Worm (Caenorhabditis elegans) whole organism, L4 larva: Measurements from ENCODE around the gene mig-21.

ENCODE experiments used
- D1046.2 ChIP-seq: fragments of 200-800 bp; sonication (Bioruptor generic); IDR thresholded peaks from 2 replicates; pipeline ENCODE4 v1.3.6; 2022; ENCODE audit warnings: missing genetic modification characterization, missing compliant biosample characterization
- F10B5.3 ChIP-seq: sonication (generic microtip); optimal IDR thresholded peaks from 2 replicates; lab custom pipeline; 2016; ENCODE audit warnings: mild to moderate bottlenecking, missing genetic modification characterization, missing compliant biosample characterization
- T20F7.1 ChIP-seq: fragments of 200-800 bp; sonication (Bioruptor generic); optimal IDR thresholded peaks from 2 replicates; lab custom pipeline; 2018; ENCODE audit warnings: mild to moderate bottlenecking, missing genetic modification characterization, missing compliant biosample characterization
- Y5F2A.4 ChIP-seq: fragments of 200-800 bp; sonication (Bioruptor generic); optimal IDR thresholded peaks from 2 replicates; lab custom pipeline; 2018; ENCODE audit warnings: mild to moderate bottlenecking, missing genetic modification characterization, missing compliant biosample characterization
- aha-1 ChIP-seq: fragments of 150-350 bp; peaks from one replicate; lab custom pipeline; 2014; ENCODE audit warnings: missing biosample characterization, missing genetic modification characterization
- aly-2 ChIP-seq: sonication (generic microtip); optimal IDR thresholded peaks from 2 replicates; lab custom pipeline; 2018; ENCODE audit warnings: missing biosample characterization, missing genetic modification characterization
- ama-1 ChIP-seq: fragments of 150-350 bp; optimal IDR thresholded peaks from 2 replicates; lab custom pipeline; 2014; ENCODE audit warnings: inconsistent platforms, mixed read lengths
- attf-4 ChIP-seq: sonication (generic microtip); optimal IDR thresholded peaks from 3 replicates; lab custom pipeline; 2017; ENCODE audit warnings: missing biosample characterization, missing genetic modification characterization
- ceh-82 ChIP-seq: sonication (generic microtip); optimal IDR thresholded peaks from 2 replicates; lab custom pipeline; 2017; ENCODE audit warnings: missing biosample characterization, missing genetic modification characterization
- daf-16 ChIP-seq, 3 experiments: sonication (generic microtip); optimal IDR thresholded peaks; 2 replicates each; lab custom pipeline; 2016 to 2017; ENCODE audit warnings: missing genetic modification characterization in 3 of 3, missing genetic modification reagents in 3 of 3, mild to moderate bottlenecking in 2 of 3, missing compliant biosample characterization in 2 of 3, missing biosample characterization in 1 of 3, moderate library complexity in 1 of 3
- dmd-6 ChIP-seq: fragments of 200-800 bp; sonication (Bioruptor generic); IDR thresholded peaks from 2 replicates; pipeline ENCODE4 v1.3.6; 2022; ENCODE audit warnings: missing genetic modification reagents, missing genetic modification characterization, missing compliant biosample characterization
- dpl-1 ChIP-seq: fragments of 150-350 bp; optimal IDR thresholded peaks from 2 replicates; lab custom pipeline; 2014; ENCODE audit warnings: missing biosample characterization, missing genetic modification reagents, missing genetic modification characterization
- duxl-1 ChIP-seq: sonication (generic microtip); optimal IDR thresholded peaks from 2 replicates; lab custom pipeline; 2016; ENCODE audit warnings: mild to moderate bottlenecking, missing genetic modification characterization, moderate library complexity, missing compliant biosample characterization; ENCODE audit not compliant: poor library complexity
- egl-43 ChIP-seq: fragments of 200-800 bp; sonication (Bioruptor generic); IDR thresholded peaks from 2 replicates; pipeline ENCODE4 v1.3.6; 2022; ENCODE audit warnings: missing genetic modification reagents, missing genetic modification characterization, missing compliant biosample characterization
- hlh-11 ChIP-seq: fragments of 200-800 bp; sonication (Bioruptor generic); optimal IDR thresholded peaks from 2 replicates; lab custom pipeline; 2018; ENCODE audit warnings: mild to moderate bottlenecking, missing genetic modification characterization, missing compliant biosample characterization
- lin-38 ChIP-seq: fragments of 200-800 bp; sonication (Bioruptor generic); IDR thresholded peaks from 2 replicates; pipeline ENCODE4 v1.3.6; 2022; ENCODE audit warnings: missing genetic modification reagents, missing genetic modification characterization, missing compliant biosample characterization
- lin-39 ChIP-seq: fragments of 150-350 bp; optimal IDR thresholded peaks from 2 replicates; lab custom pipeline; 2014; ENCODE audit warnings: missing biosample characterization, missing genetic modification reagents, missing genetic modification characterization
- lsy-2 ChIP-seq, 2 experiments: fragments of 150-350 bp in 1 of 2; sonication (generic microtip) in 1 of 2; optimal IDR thresholded peaks; 2 replicates each; lab custom pipeline; 2014 to 2017; ENCODE audit warnings: missing biosample characterization in 2 of 2, missing genetic modification characterization in 2 of 2
- madf-5 ChIP-seq, 2 experiments: fragments of 200-800 bp; sonication (Bioruptor generic); IDR thresholded peaks; 2 replicates each; pipeline ENCODE4 v1.3.6; 2022; ENCODE audit warnings: missing compliant biosample characterization in 2 of 2, missing genetic modification characterization in 2 of 2
- mdl-1 ChIP-seq, 2 experiments: fragments of 150-350 bp in 1 of 2; sonication (generic microtip) in 1 of 2; optimal IDR thresholded peaks; 2 replicates each; lab custom pipeline; 2014 to 2017; ENCODE audit warnings: missing biosample characterization in 2 of 2, missing genetic modification characterization in 2 of 2
- mes-2 ChIP-seq: sonication (generic microtip); optimal IDR thresholded peaks from 2 replicates; lab custom pipeline; 2016; ENCODE audit warnings: missing genotype, mild to moderate bottlenecking, missing genetic modification characterization, missing compliant biosample characterization; ENCODE audit not compliant: poor library complexity, severe bottlenecking
- nhr-10 ChIP-seq: fragments of 150-350 bp; optimal IDR thresholded peaks from 2 replicates; lab custom pipeline; 2014; ENCODE audit warnings: missing biosample characterization, missing genetic modification characterization
- nhr-102 ChIP-seq: sonication (generic microtip); optimal IDR thresholded peaks from 2 replicates; lab custom pipeline; 2016; ENCODE audit warnings: mild to moderate bottlenecking, missing genetic modification characterization, moderate library complexity, missing compliant biosample characterization
- nhr-111 ChIP-seq: fragments of 200-800 bp; sonication (Bioruptor generic); optimal IDR thresholded peaks from 2 replicates; lab custom pipeline; 2018; ENCODE audit warnings: mild to moderate bottlenecking, missing genetic modification characterization, missing compliant biosample characterization
- nhr-237 ChIP-seq: sonication (generic microtip); optimal IDR thresholded peaks from 2 replicates; lab custom pipeline; 2017; ENCODE audit warnings: missing biosample characterization, missing genetic modification characterization
- nhr-25 ChIP-seq: sonication (generic microtip); optimal IDR thresholded peaks from 2 replicates; lab custom pipeline; 2017; ENCODE audit warnings: missing genetic modification characterization, mild to moderate bottlenecking, missing compliant biosample characterization, antibody characterized with exemption, moderate library complexity, borderline replicate concordance; ENCODE audit not compliant: insufficient read depth
- nhr-28 ChIP-seq: fragments of 150-350 bp; optimal IDR thresholded peaks from 2 replicates; lab custom pipeline; 2014; ENCODE audit warnings: missing biosample characterization, missing genetic modification characterization
- nhr-41 ChIP-seq: fragments of 200-800 bp; sonication (Bioruptor generic); IDR thresholded peaks from 2 replicates; pipeline ENCODE4 v1.3.6; 2022; ENCODE audit warnings: missing genetic modification reagents, missing genetic modification characterization, missing compliant biosample characterization
- nhr-42 ChIP-seq: fragments of 200-800 bp; sonication (Bioruptor generic); IDR thresholded peaks from 2 replicates; pipeline ENCODE4 v1.3.6; 2022; ENCODE audit warnings: missing genetic modification characterization, missing compliant biosample characterization
- php-3 ChIP-seq: fragments of 200-800 bp; sonication (Bioruptor generic); IDR thresholded peaks from 2 replicates; pipeline ENCODE4 v1.3.6; 2022; ENCODE audit warnings: missing genetic modification reagents, missing genetic modification characterization, missing compliant biosample characterization
- sdz-12 ChIP-seq: fragments of 200-800 bp; sonication (Bioruptor generic); optimal IDR thresholded peaks from 2 replicates; lab custom pipeline; 2018; ENCODE audit warnings: mild to moderate bottlenecking, missing genetic modification characterization, missing compliant biosample characterization
- set-16 ChIP-seq: fragments of 200-800 bp; sonication (Bioruptor generic); IDR thresholded peaks from 2 replicates; pipeline ENCODE4 v1.3.6; 2022; ENCODE audit warnings: missing genetic modification reagents, missing genetic modification characterization, missing compliant biosample characterization
- skn-1 ChIP-seq: fragments of 150-350 bp; optimal IDR thresholded peaks from 2 replicates; lab custom pipeline; 2014; ENCODE audit warnings: missing biosample characterization, missing genetic modification characterization
- snpc-4 ChIP-seq: fragments of 150-350 bp; optimal IDR thresholded peaks from 2 replicates; lab custom pipeline; 2014; ENCODE audit warnings: missing biosample characterization, missing genetic modification characterization
- spr-1 ChIP-seq: sonication (generic microtip); optimal IDR thresholded peaks from 2 replicates; lab custom pipeline; 2016; ENCODE audit warnings: mild to moderate bottlenecking, missing genetic modification characterization, missing compliant biosample characterization
- unc-62 ChIP-seq, 3 experiments: fragments of 150-350 bp in 1 of 3; sonication (generic microtip); optimal IDR thresholded peaks in 2 of 3; peaks in 1 of 3; 1 replicate in 1 of 3; 2 replicates in 2 of 3; lab custom pipeline; 2014 to 2017; ENCODE audit warnings: missing biosample characterization in 3 of 3, missing genetic modification characterization in 3 of 3, missing genetic modification reagents in 3 of 3, missing genotype in 1 of 3
- zfp-2 ChIP-seq: sonication (generic microtip); optimal IDR thresholded peaks from 2 replicates; lab custom pipeline; 2016; ENCODE audit warnings: mild to moderate bottlenecking, missing genetic modification characterization, missing compliant biosample characterization
- zip-11 ChIP-seq: fragments of 200-800 bp; sonication (Bioruptor generic); IDR thresholded peaks from 2 replicates; pipeline ENCODE4 v1.3.6; 2022; ENCODE audit warnings: missing genetic modification characterization, missing compliant biosample characterization
- zip-2 ChIP-seq: fragments of 150-350 bp; optimal IDR thresholded peaks from 2 replicates; lab custom pipeline; 2014; ENCODE audit warnings: missing biosample characterization, missing genetic modification characterization
- ztf-7 ChIP-seq: fragments of 150-350 bp; optimal IDR thresholded peaks from 2 replicates; lab custom pipeline; 2014; ENCODE audit warnings: missing biosample characterization, missing genetic modification characterization

The mig-21 gene

ce11 chrIII:5876140-5876675, 2.0 kb downstream of the mig-21 start, which contains the start of gene aldo-2 (continued):
- TF ChIP-seq duxl-1 (no peak), nhr-42 (GFP tag; lab: Robert Waterston, UW) (no peak), nhr-102 (tag; lab: Kevin White, UChicago) (no peak)

ce11 chrIII:5875705-5876104, 2.5 kb downstream of the mig-21 start:
- TF ChIP-seq duxl-1, result peak; percentile 42
- no peak for TF ChIP-seq sdz-12
- no peak for TF ChIP-seq nhr-25 (tag; lab: Kevin White, UChicago)
- no peak for TF ChIP-seq daf-16 (GFP tag; optimal IDR thresholded peaks at IDR 0.05; lab: Kevin White, UChicago)
- peak; percentile 80 for TF ChIP-seq daf-16 (tag; optimal IDR thresholded peaks at IDR 0.05; lab: Kevin White, UChicago)
- peak; percentile 21 for TF ChIP-seq nhr-28 (tag; lab: Kevin White, UChicago)

- 0 out of 4 replicates have a peak, but pooled peaks of 1 of the 2 experiments have one; percentile 24 for TF ChIP-seq madf-5 (GFP tag; IDR thresholded peaks at IDR 0.05; lab: Robert Waterston, UW)
- no peak for TF ChIP-seq lin-39
- no peak for TF ChIP-seq zfp-2 (tag; lab: Kevin White, UChicago)
- TF ChIP-seq attf-4 (tag; lab: Kevin White, UChicago), result no peak
- TF ChIP-seq set-16 (GFP tag; lab: Robert Waterston, UW), result peak; percentile 57; the same call in 1 of the 2 replicates
Measured at ce11 chrIII:5875418-5875702, 2.8 kb downstream of the mig-21 start.

ce11 chrIII:5874664-5875417, 3.3 kb downstream of the mig-21 start:
- peak; percentile 12 for TF ChIP-seq T20F7.1
- no peak for TF ChIP-seq Y5F2A.4 (GFP tag; lab: Kevin White, UChicago)
- TF ChIP-seq F10B5.3 (tag; lab: Kevin White, UChicago), result no peak
- no peak for TF ChIP-seq hlh-11
- TF ChIP-seq madf-5 (GFP tag; IDR thresholded peaks at IDR 0.05; lab: Robert Waterston, UW), result no peak
- TF ChIP-seq lin-39, result no peak
- peak; percentile 22 for TF ChIP-seq skn-1 (tag; lab: Kevin White, UChicago)
- 0 out of 2 replicates have a peak, but pooled peaks have one; percentile 8 for TF ChIP-seq php-3 (GFP tag; lab: Robert Waterston, UW)
- 0 out of 2 replicates have a peak, but pooled peaks have one; percentile 5 for TF ChIP-seq nhr-42 (GFP tag; lab: Robert Waterston, UW)
- no peak for TF ChIP-seq ama-1 (lab: Kevin White, UChicago)
- no peak for TF ChIP-seq aly-2 (tag; lab: Kevin White, UChicago)
- peak; percentile 94 for TF ChIP-seq aha-1 (tag; lab: Kevin White, UChicago)
- TF ChIP-seq set-16 (GFP tag; lab: Robert Waterston, UW), result peak; percentile 67
- TF ChIP-seq D1046.2 (GFP tag; lab: Robert Waterston, UW), result 0 out of 2 replicates have a peak, but pooled peaks have one; percentile 47

ce11 chrIII:5874263-5874662, 3.9 kb downstream of the mig-21 start:
- TF ChIP-seq nhr-41 (no peak), snpc-4 (tag; lab: Kevin White, UChicago) (no peak), lsy-2 (tag; optimal IDR thresholded peaks at IDR 0.05; lab: Kevin White, UChicago) (peak in 1 of 2 experiments; percentile 62), ztf-7 (tag; lab: Kevin White, UChicago) (no peak), nhr-237 (tag; lab: Kevin White, UChicago) (no peak), dpl-1 (peak; percentile 11), lin-38 (GFP tag; lab: Robert Waterston, UW) (peak; percentile 40; the same call in 1 of the 2 replicates), nhr-10 (tag; lab: Kevin White, UChicago) (peak; percentile 64), Y5F2A.4 (GFP tag; lab: Kevin White, UChicago) (peak; percentile 37), duxl-1 (no peak), spr-1 (peak; percentile 22), zip-2 (tag; lab: Kevin White, UChicago) (no peak), daf-16 (GFP tag; optimal IDR thresholded peaks at IDR 0.05; lab: Kevin White, UChicago) (no peak), daf-16 (tag; optimal IDR thresholded peaks at IDR 0.05; lab: Kevin White, UChicago) (peak; percentile 58), dmd-6 (peak; percentile 58), mdl-1 (tag; optimal IDR thresholded peaks at IDR 0.05; lab: Kevin White, UChicago) (peak in 1 of 2 experiments; percentile 31), mes-2 (peak; percentile 42), php-3 (GFP tag; lab: Robert Waterston, UW) (no peak), egl-43 (no peak), zip-11 (GFP tag; lab: Robert Waterston, UW) (no peak), nhr-111 (GFP tag; lab: Kevin White, UChicago) (no peak), lin-39 (no peak), unc-62 (GFP tag; optimal IDR thresholded peaks at IDR 0.05 in 1 of 2; lab: Kevin White, UChicago) (peak in 1 of 2 experiments; percentile 98), unc-62 (tag; optimal IDR thresholded peaks at IDR 0.05; lab: Kevin White, UChicago) (no peak), ceh-82 (tag; lab: Kevin White, UChicago) (no peak)
